Worm (Caenorhabditis elegans) whole organism, late embryonic: ENCODE results near the gene Y37D8A.2.

ENCODE experiments used
- ceh-22 ChIP-seq: sonication (generic microtip); optimal IDR thresholded peaks from 2 replicates; lab custom pipeline; 2017; ENCODE audit warnings: missing biosample characterization, missing genetic modification characterization
- ceh-31 ChIP-seq: sonication (generic microtip); optimal IDR thresholded peaks from 2 replicates; lab custom pipeline; 2016; ENCODE audit warnings: missing genetic modification characterization, missing compliant biosample characterization
- ceh-9 ChIP-seq: sonication (generic microtip); optimal IDR thresholded peaks from 2 replicates; lab custom pipeline; 2016; ENCODE audit warnings: mild to moderate bottlenecking, missing genetic modification characterization, inconsistent platforms, missing compliant biosample characterization
- elt-2 ChIP-seq: sonication (generic microtip); optimal IDR thresholded peaks from 2 replicates; lab custom pipeline; 2016; ENCODE audit warnings: missing genetic modification reagents, missing genetic modification characterization, missing compliant biosample characterization
- elt-4 ChIP-seq: sonication (generic microtip); optimal IDR thresholded peaks from 2 replicates; lab custom pipeline; 2016; ENCODE audit warnings: missing genetic modification characterization, missing compliant biosample characterization
- hlh-30 ChIP-seq: sonication (generic microtip); optimal IDR thresholded peaks from 2 replicates; lab custom pipeline; 2017; ENCODE audit warnings: antibody characterized with exemption, missing genetic modification characterization, missing compliant biosample characterization; ENCODE audit not compliant: insufficient read depth
- hlh-6 ChIP-seq: sonication (generic microtip); optimal IDR thresholded peaks from 2 replicates; lab custom pipeline; 2016; ENCODE audit warnings: missing genotype, missing genetic modification characterization, missing compliant biosample characterization
- mec-3 ChIP-seq: sonication (generic microtip); optimal IDR thresholded peaks from 2 replicates; lab custom pipeline; 2016; ENCODE audit warnings: borderline replicate concordance, missing genetic modification characterization, missing compliant biosample characterization
- odd-2 ChIP-seq: sonication (generic microtip); optimal IDR thresholded peaks from 2 replicates; lab custom pipeline; 2017; ENCODE audit warnings: antibody characterized with exemption, mild to moderate bottlenecking, missing genetic modification characterization, missing compliant biosample characterization
- pqm-1 ChIP-seq: sonication (generic microtip); optimal IDR thresholded peaks from 2 replicates; lab custom pipeline; 2016; ENCODE audit warnings: missing genetic modification characterization, missing compliant biosample characterization
- sox-2 ChIP-seq: fragments of 200-800 bp; sonication (Bioruptor generic); IDR thresholded peaks from 2 replicates; pipeline ENCODE4 v1.3.6; 2022; ENCODE audit warnings: missing genetic modification reagents, missing genetic modification characterization, missing compliant biosample characterization
- syd-9 ChIP-seq: sonication (generic microtip); optimal IDR thresholded peaks from 2 replicates; lab custom pipeline; 2016; ENCODE audit warnings: mild to moderate bottlenecking, missing genetic modification characterization, moderate library complexity, missing compliant biosample characterization
- unc-42 ChIP-seq: sonication (generic microtip); optimal IDR thresholded peaks from 2 replicates; lab custom pipeline; 2016; ENCODE audit warnings: missing genotype, missing genetic modification characterization, missing compliant biosample characterization

ce11 chrIII:12840204-12840603 lies 20.2 kb downstream of the Y37D8A.2 start:
- no peak for TF ChIP-seq ceh-9 (tag; lab: Kevin White, UChicago)
- TF ChIP-seq ceh-31 (tag; lab: Kevin White, UChicago): no peak
- TF ChIP-seq hlh-30 (tag; lab: Kevin White, UChicago): no peak
- no peak for TF ChIP-seq elt-4 (tag; lab: Kevin White, UChicago)
- TF ChIP-seq pqm-1 (tag; lab: Kevin White, UChicago): no peak
- TF ChIP-seq elt-2: no peak
- no peak for TF ChIP-seq hlh-6 (tag; lab: Kevin White, UChicago)
- no peak for TF ChIP-seq mec-3 (tag; lab: Kevin White, UChicago)
- no peak for TF ChIP-seq ceh-22 (tag; lab: Kevin White, UChicago)
- no peak for TF ChIP-seq syd-9 (tag; lab: Kevin White, UChicago)
- TF ChIP-seq sox-2 (GFP tag; lab: Robert Waterston, UW): no peak
- no peak for TF ChIP-seq odd-2 (tag; lab: Kevin White, UChicago)
- TF ChIP-seq unc-42: no peak
